Worm (Caenorhabditis elegans) whole organism, L2 larva: Measurements from ENCODE around the gene twk-24.

Experiments used
- F13H6.1 ChIP-seq: sonication (generic microtip); optimal IDR thresholded peaks from 2 replicates; lab custom pipeline; 2016; ENCODE audit warnings: missing genetic modification characterization, missing compliant biosample characterization
- blmp-1 ChIP-seq: sonication (generic microtip); optimal IDR thresholded peaks from 2 replicates; lab custom pipeline; 2017; ENCODE audit warnings: missing genetic modification characterization, mild to moderate bottlenecking, missing compliant biosample characterization, antibody characterized with exemption, moderate library complexity; ENCODE audit not compliant: insufficient read depth
- ceh-16 ChIP-seq: fragments of 150-350 bp; optimal IDR thresholded peaks from 2 replicates; lab custom pipeline; 2014; ENCODE audit warnings: missing biosample characterization, missing genetic modification characterization
- dmd-4 ChIP-seq: sonication (generic microtip); optimal IDR thresholded peaks from 2 replicates; lab custom pipeline; 2017; ENCODE audit warnings: missing biosample characterization, missing genetic modification characterization
- elt-1 ChIP-seq: fragments of 150-350 bp; optimal IDR thresholded peaks from 2 replicates; lab custom pipeline; 2014; ENCODE audit warnings: missing biosample characterization, missing genetic modification characterization
- elt-3 ChIP-seq: sonication (generic microtip); optimal IDR thresholded peaks from 2 replicates; lab custom pipeline; 2017; ENCODE audit warnings: missing biosample characterization, missing genetic modification characterization
- fos-1 ChIP-seq: fragments of 150-350 bp; optimal IDR thresholded peaks from 2 replicates; lab custom pipeline; 2014; ENCODE audit warnings: missing biosample characterization, missing genetic modification characterization
- lin-39 ChIP-seq: fragments of 150-350 bp; optimal IDR thresholded peaks from 2 replicates; lab custom pipeline; 2014; ENCODE audit warnings: missing biosample characterization, missing genetic modification reagents, missing genetic modification characterization
- nhr-10 ChIP-seq: sonication (generic microtip); optimal IDR thresholded peaks from 2 replicates; lab custom pipeline; 2017; ENCODE audit warnings: missing biosample characterization, missing genetic modification characterization
- nhr-129 ChIP-seq: fragments of 150-350 bp; optimal IDR thresholded peaks from 2 replicates; lab custom pipeline; 2014; ENCODE audit warnings: missing biosample characterization, missing genetic modification characterization
- nhr-21 ChIP-seq: fragments of 150-350 bp; optimal IDR thresholded peaks from 2 replicates; lab custom pipeline; 2014; ENCODE audit warnings: missing biosample characterization, missing genetic modification characterization
- nhr-77 ChIP-seq: fragments of 150-350 bp; optimal IDR thresholded peaks from 2 replicates; lab custom pipeline; 2014; ENCODE audit warnings: missing biosample characterization, missing genetic modification characterization
- sma-3 ChIP-seq: sonication (generic microtip); optimal IDR thresholded peaks from 2 replicates; lab custom pipeline; 2016; ENCODE audit warnings: missing genetic modification reagents, missing genetic modification characterization, missing compliant biosample characterization
- sma-9 ChIP-seq, 2 experiments: fragments of 150-350 bp in 1 of 2; sonication (generic microtip) in 1 of 2; optimal IDR thresholded peaks; 2 replicates each; lab custom pipeline; 2014 to 2016; ENCODE audit warnings: missing genetic modification characterization in 2 of 2, mild to moderate bottlenecking in 1 of 2, missing biosample characterization in 1 of 2, missing compliant biosample characterization in 1 of 2, missing genetic modification reagents in 1 of 2, moderate library complexity in 1 of 2
- unc-55 ChIP-seq: fragments of 150-350 bp; sonication (generic microtip); optimal IDR thresholded peaks from 3 replicates; lab custom pipeline; 2014; ENCODE audit warnings: missing biosample characterization, missing genetic modification reagents, missing genetic modification characterization
- ztf-11 ChIP-seq: sonication (generic microtip); optimal IDR thresholded peaks from 2 replicates; lab custom pipeline; 2017; ENCODE audit warnings: missing biosample characterization, missing genetic modification characterization

The twk-24 gene

DNA sequence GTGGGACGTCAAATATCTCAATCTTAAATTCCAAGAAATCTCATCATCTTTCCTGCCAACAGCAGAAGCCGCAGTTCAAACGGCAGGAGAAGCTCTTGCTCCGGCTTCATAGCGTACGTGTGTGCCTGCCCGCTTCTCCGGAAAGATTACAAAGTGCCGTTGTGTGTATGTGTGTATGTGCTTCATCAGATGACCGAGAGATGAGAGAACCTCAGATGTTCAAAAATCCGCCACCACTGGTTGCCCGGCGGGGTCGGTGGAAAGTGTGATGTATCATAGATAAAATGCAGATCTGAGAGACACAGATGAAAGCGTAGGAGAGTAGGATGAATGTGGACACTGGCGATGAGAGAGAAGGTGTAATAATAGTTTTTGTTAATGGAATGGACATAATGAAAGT is 35.7 kb downstream of the twk-24 start:
- TF ChIP-seq sma-9 (GFP tag; optimal IDR thresholded peaks at IDR 0.05; lab: Kevin White, UChicago) (peak; percentile 39), sma-9 (tag; optimal IDR thresholded peaks at IDR 0.05; lab: Kevin White, UChicago) (no peak), nhr-129 (tag; lab: Kevin White, UChicago) (peak; percentile 54), nhr-10 (tag; lab: Kevin White, UChicago) (no peak), nhr-21 (tag; lab: Kevin White, UChicago) (no peak), ztf-11 (no peak), sma-3 (GFP tag; lab: Kevin White, UChicago) (no peak), ceh-16 (no peak), dmd-4 (tag; lab: Kevin White, UChicago) (no peak), elt-1 (tag; lab: Kevin White, UChicago) (no peak), elt-3 (tag; lab: Kevin White, UChicago) (no peak), blmp-1 (tag; lab: Kevin White, UChicago) (no peak), F13H6.1 (tag; lab: Kevin White, UChicago) (peak; percentile 76), nhr-77 (tag; lab: Kevin White, UChicago) (no peak), unc-55 (GFP tag; lab: Kevin White, UChicago) (no peak), fos-1 (tag; lab: Kevin White, UChicago) (no peak), lin-39 (no peak)
- TF ChIP-seq, all 48 proteins: peak for 3
